Fruit fly (Drosophila melanogaster): Measurements from ENCODE around the gene Bicra.

DNA sequence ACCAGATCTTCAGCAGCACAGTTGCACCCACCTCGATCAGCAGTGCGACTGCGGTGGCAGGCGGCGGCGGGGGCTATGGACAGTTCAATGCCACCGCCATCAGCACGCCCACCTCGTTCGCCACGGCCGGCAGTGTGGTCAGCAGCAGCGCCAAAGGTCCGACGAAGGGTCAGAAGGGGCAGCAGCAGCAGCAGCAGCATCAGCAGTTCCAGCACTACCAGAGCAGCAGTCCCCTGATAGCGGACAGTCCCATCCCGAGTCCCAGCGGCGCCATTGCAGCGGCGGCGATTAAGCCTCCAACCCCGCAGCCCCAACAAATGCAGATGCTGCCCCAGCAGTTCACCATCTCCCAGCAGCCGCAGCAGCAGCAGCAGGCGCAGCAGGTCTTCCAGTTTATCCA lies 35.2 kb downstream of the Bicra start:
- TF ChIP-seq CG8478 (optimal IDR thresholded peaks at IDR 0.05) = no peak
- no peak for TF ChIP-seq psq (optimal IDR thresholded peaks at IDR 0.05)
- no peak for TF ChIP-seq usp (GFP tag; optimal IDR thresholded peaks at IDR 0.05)
- TF ChIP-seq EcR (GFP tag; optimal IDR thresholded peaks at IDR 0.05) = no peak
